Worm (Caenorhabditis elegans) whole organism, young adult: ENCODE results near the gene idpc-4.

ENCODE experiments used
- B0019.2 ChIP-seq: fragments of 200-800 bp; sonication (Bioruptor generic); conservative IDR thresholded peaks from 2 replicates; pipeline ENCODE4 v1.3.6; 2022; ENCODE audit warnings: missing genetic modification reagents, missing genetic modification characterization, missing compliant biosample characterization
- B0261.1 ChIP-seq: sonication (generic microtip); optimal IDR thresholded peaks from 2 replicates; lab custom pipeline; 2016; ENCODE audit warnings: mild to moderate bottlenecking, missing genetic modification characterization, moderate library complexity, missing compliant biosample characterization
- B0336.3 ChIP-seq: fragments of 200-800 bp; sonication (Bioruptor generic); IDR thresholded peaks from 2 replicates; pipeline ENCODE4 v1.3.6; 2022; ENCODE audit warnings: missing genetic modification characterization, missing compliant biosample characterization
- C06A6.2 ChIP-seq: fragments of 200-800 bp; sonication (Bioruptor generic); conservative IDR thresholded peaks from 2 replicates; pipeline ENCODE4 v1.3.6; 2022; ENCODE audit warnings: missing genetic modification characterization, missing compliant biosample characterization
- D2030.7 ChIP-seq: fragments of 200-800 bp; sonication (Bioruptor generic); IDR thresholded peaks from 2 replicates; pipeline ENCODE4 v1.3.6; 2022; ENCODE audit warnings: missing genetic modification reagents, missing genetic modification characterization, missing compliant biosample characterization
- F33H1.4 ChIP-seq: fragments of 200-800 bp; sonication (Bioruptor generic); IDR thresholded peaks from 2 replicates; pipeline ENCODE4 v1.3.6; 2022; ENCODE audit warnings: missing genetic modification reagents, missing genetic modification characterization, missing compliant biosample characterization
- F49E8.2 ChIP-seq: sonication (generic microtip); optimal IDR thresholded peaks from 3 replicates; lab custom pipeline; 2017; ENCODE audit warnings: missing genetic modification characterization, mild to moderate bottlenecking, missing compliant biosample characterization, antibody characterized with exemption, moderate library complexity; ENCODE audit not compliant: insufficient read depth
- F52B5.7 ChIP-seq: sonication (generic microtip); optimal IDR thresholded peaks from 2 replicates; lab custom pipeline; 2016; ENCODE audit warnings: mild to moderate bottlenecking, missing genetic modification characterization, missing compliant biosample characterization
- F57C9.4 ChIP-seq: sonication (generic microtip); optimal IDR thresholded peaks from 2 replicates; lab custom pipeline; 2017; ENCODE audit warnings: mild to moderate bottlenecking, missing genetic modification characterization, missing compliant biosample characterization
- K12H6.12 ChIP-seq: fragments of 200-800 bp; sonication (Bioruptor generic); optimal IDR thresholded peaks from 2 replicates; lab custom pipeline; 2018; ENCODE audit warnings: mild to moderate bottlenecking, missing genetic modification characterization, missing compliant biosample characterization
- T07F8.4 ChIP-seq: sonication (generic microtip); optimal IDR thresholded peaks from 2 replicates; lab custom pipeline; 2016; ENCODE audit warnings: mild to moderate bottlenecking, missing genetic modification characterization, moderate library complexity, missing compliant biosample characterization
- bed-2 ChIP-seq: fragments of 200-800 bp; sonication (Bioruptor generic); IDR thresholded peaks from 2 replicates; pipeline ENCODE4 v1.3.6; 2022; ENCODE audit warnings: missing genetic modification reagents, missing genetic modification characterization, missing compliant biosample characterization
- ccch-3 ChIP-seq: fragments of 200-800 bp; sonication (Bioruptor generic); optimal IDR thresholded peaks from 2 replicates; lab custom pipeline; 2018; ENCODE audit warnings: mild to moderate bottlenecking, missing genetic modification characterization, missing compliant biosample characterization
- ceh-100 ChIP-seq: fragments of 200-800 bp; sonication (Bioruptor generic); IDR thresholded peaks from 2 replicates; pipeline ENCODE4 v1.3.6; 2022; ENCODE audit warnings: missing genetic modification reagents, missing genetic modification characterization, missing compliant biosample characterization
- ceh-58 ChIP-seq: fragments of 200-800 bp; sonication (Bioruptor generic); IDR thresholded peaks from 2 replicates; pipeline ENCODE4 v1.3.6; 2022; ENCODE audit warnings: missing genetic modification characterization, missing compliant biosample characterization
- chd-7 ChIP-seq: sonication (generic microtip); optimal IDR thresholded peaks from 2 replicates; lab custom pipeline; 2016; ENCODE audit warnings: mild to moderate bottlenecking, missing genetic modification characterization, moderate library complexity, missing compliant biosample characterization
- egl-18 ChIP-seq: fragments of 200-800 bp; sonication (Bioruptor generic); IDR thresholded peaks from 2 replicates; pipeline ENCODE4 v1.3.6; 2022; ENCODE audit warnings: missing genetic modification reagents, missing genetic modification characterization, missing compliant biosample characterization
- egrh-3 ChIP-seq: fragments of 200-800 bp; sonication (Bioruptor generic); IDR thresholded peaks from 2 replicates; pipeline ENCODE4 v1.3.6; 2022; ENCODE audit warnings: missing genetic modification reagents, missing genetic modification characterization, missing compliant biosample characterization
- fkh-3 ChIP-seq: sonication (generic microtip); optimal IDR thresholded peaks from 2 replicates; lab custom pipeline; 2016; ENCODE audit warnings: mild to moderate bottlenecking, missing genetic modification characterization, missing compliant biosample characterization
- him-1 ChIP-seq: sonication (generic microtip); optimal IDR thresholded peaks from 2 replicates; lab custom pipeline; 2016; ENCODE audit warnings: missing genotype, missing genetic modification reagents, missing genetic modification characterization, missing compliant biosample characterization
- hlh-12 ChIP-seq: sonication (generic microtip); optimal IDR thresholded peaks from 2 replicates; lab custom pipeline; 2016; ENCODE audit warnings: missing genetic modification characterization, missing compliant biosample characterization
- hrde-1 ChIP-seq: sonication (generic microtip); optimal IDR thresholded peaks from 2 replicates; lab custom pipeline; 2016; ENCODE audit warnings: missing genetic modification characterization, mild to moderate bottlenecking, missing compliant biosample characterization, moderate library complexity, missing genotype, missing genetic modification reagents, borderline replicate concordance
- let-526 ChIP-seq: fragments of 200-800 bp; sonication (Bioruptor generic); IDR thresholded peaks from 2 replicates; pipeline ENCODE4 v1.3.6; 2022; ENCODE audit warnings: missing genetic modification reagents, missing genetic modification characterization, missing compliant biosample characterization
- let-607 ChIP-seq, 2 experiments: fragments of 200-800 bp in 1 of 2; sonication (Bioruptor generic) in 1 of 2; sonication (generic microtip) in 1 of 2; optimal IDR thresholded peaks; 2 replicates each; lab custom pipeline; 2016 to 2018; ENCODE audit warnings: mild to moderate bottlenecking in 2 of 2, missing compliant biosample characterization in 2 of 2, missing genetic modification characterization in 2 of 2, moderate library complexity in 2 of 2, missing genotype in 1 of 2
- lin-26 ChIP-seq: fragments of 200-800 bp; sonication (Bioruptor generic); IDR thresholded peaks from 2 replicates; pipeline ENCODE4 v1.3.6; 2022; ENCODE audit warnings: missing genetic modification reagents, missing genetic modification characterization, missing compliant biosample characterization
- lin-35 ChIP-seq, 3 experiments: fragments of 150-350 bp in 2 of 3; sonication (generic microtip) in 1 of 3; optimal IDR thresholded peaks; 2 replicates each; lab custom pipeline; 2014 to 2018; ENCODE audit warnings: missing biosample characterization in 3 of 3, missing genetic modification characterization in 3 of 3, missing genetic modification reagents in 3 of 3
- lin-40 ChIP-seq: sonication (generic microtip); optimal IDR thresholded peaks from 2 replicates; lab custom pipeline; 2016; ENCODE audit warnings: missing genetic modification characterization, mild to moderate bottlenecking, missing compliant biosample characterization, missing genotype, missing genetic modification reagents
- lin-54 ChIP-seq: fragments of 200-800 bp; sonication (Bioruptor generic); optimal IDR thresholded peaks from 2 replicates; lab custom pipeline; 2018; ENCODE audit warnings: mild to moderate bottlenecking, missing genetic modification characterization, missing compliant biosample characterization
- madf-10 ChIP-seq: sonication (generic microtip); optimal IDR thresholded peaks from 2 replicates; lab custom pipeline; 2016; ENCODE audit warnings: mild to moderate bottlenecking, missing genetic modification characterization, missing compliant biosample characterization
- mxl-1 ChIP-seq: sonication (generic microtip); optimal IDR thresholded peaks from 2 replicates; lab custom pipeline; 2016; ENCODE audit warnings: missing genetic modification characterization, missing compliant biosample characterization
- nfya-2 ChIP-seq: fragments of 200-800 bp; sonication (Bioruptor generic); IDR thresholded peaks from 2 replicates; pipeline ENCODE4 v1.3.6; 2022; ENCODE audit warnings: missing genetic modification reagents, missing genetic modification characterization, missing compliant biosample characterization
- nfyb-1 ChIP-seq: fragments of 200-800 bp; sonication (Bioruptor generic); IDR thresholded peaks from 2 replicates; pipeline ENCODE4 v1.3.6; 2022; ENCODE audit warnings: missing genetic modification reagents, missing genetic modification characterization, missing compliant biosample characterization
- nhr-120 ChIP-seq: fragments of 200-800 bp; sonication (Bioruptor generic); IDR thresholded peaks from 2 replicates; pipeline ENCODE4 v1.3.6; 2022; ENCODE audit warnings: missing genetic modification characterization, missing compliant biosample characterization
- pbrm-1 ChIP-seq: fragments of 200-800 bp; sonication (Bioruptor generic); IDR thresholded peaks from 2 replicates; pipeline ENCODE4 v1.3.6; 2022; ENCODE audit warnings: missing genetic modification reagents, missing genetic modification characterization, missing compliant biosample characterization
- rec-8 ChIP-seq, 2 experiments: sonication (generic microtip); optimal IDR thresholded peaks; 2 replicates each; lab custom pipeline; 2016; ENCODE audit warnings: mild to moderate bottlenecking in 2 of 2, missing genetic modification characterization in 2 of 2, missing genetic modification reagents in 2 of 2, missing genotype in 2 of 2, missing biosample characterization in 1 of 2, missing compliant biosample characterization in 1 of 2, moderate library complexity in 1 of 2
- repo-1 ChIP-seq: sonication (generic microtip); optimal IDR thresholded peaks from 2 replicates; lab custom pipeline; 2017; ENCODE audit warnings: mild to moderate bottlenecking, missing genetic modification characterization, missing compliant biosample characterization
- sdz-38 ChIP-seq: sonication (generic microtip); optimal IDR thresholded peaks from 2 replicates; lab custom pipeline; 2016; ENCODE audit warnings: missing genotype, missing genetic modification characterization, missing compliant biosample characterization
- snpc-1.3 ChIP-seq: sonication (generic microtip); optimal IDR thresholded peaks from 2 replicates; lab custom pipeline; 2017; ENCODE audit warnings: missing genetic modification characterization, mild to moderate bottlenecking, missing compliant biosample characterization, antibody characterized with exemption, moderate library complexity, missing genotype, missing genetic modification reagents; ENCODE audit not compliant: insufficient read depth
- somi-1 ChIP-seq: fragments of 200-800 bp; sonication (Bioruptor generic); optimal IDR thresholded peaks from 2 replicates; lab custom pipeline; 2018; ENCODE audit warnings: mild to moderate bottlenecking, missing genetic modification characterization, missing compliant biosample characterization
- tlf-1 ChIP-seq: fragments of 200-800 bp; sonication (Bioruptor generic); optimal IDR thresholded peaks from 2 replicates; lab custom pipeline; 2018; ENCODE audit warnings: mild to moderate bottlenecking, missing genetic modification characterization, missing compliant biosample characterization
- zfh-2 ChIP-seq: fragments of 200-800 bp; sonication (Bioruptor generic); conservative IDR thresholded peaks from 2 replicates; pipeline ENCODE4 v1.3.6; 2022; ENCODE audit warnings: missing genetic modification reagents, missing genetic modification characterization, missing compliant biosample characterization
- ztf-25 ChIP-seq: fragments of 200-800 bp; sonication (Bioruptor generic); IDR thresholded peaks from 2 replicates; pipeline ENCODE4 v1.3.6; 2022; ENCODE audit warnings: missing genetic modification reagents, missing genetic modification characterization, missing compliant biosample characterization
- ztf-28 ChIP-seq: fragments of 200-800 bp; sonication (Bioruptor generic); IDR thresholded peaks from 2 replicates; pipeline ENCODE4 v1.3.6; 2022; ENCODE audit warnings: missing genetic modification reagents, missing genetic modification characterization, missing compliant biosample characterization
- ztf-6 ChIP-seq: fragments of 200-800 bp; sonication (Bioruptor generic); IDR thresholded peaks from 2 replicates; pipeline ENCODE4 v1.3.6; 2022; ENCODE audit warnings: missing genetic modification reagents, missing genetic modification characterization, missing compliant biosample characterization

The idpc-4 gene

ce11 chrV:9616130-9616529 lies 9.1 kb upstream of the idpc-4 start:
- TF ChIP-seq zfh-2 (GFP tag; lab: Robert Waterston, UW) = peak; percentile 61
- TF ChIP-seq egrh-3 (GFP tag; lab: Robert Waterston, UW) = 0 out of 2 replicates have a peak, but pooled peaks have one; percentile 26
- TF ChIP-seq nfyb-1 = no peak
- TF ChIP-seq, all 124 proteins: peak for 2

- TF ChIP-seq rec-8 (tag; optimal IDR thresholded peaks at IDR 0.05; lab: Kevin White, UChicago) (no peak), C06A6.2 (GFP tag; lab: Robert Waterston, UW) (no peak), lin-54 (GFP tag; lab: Kevin White, UChicago) (no peak), F33H1.4 (no peak), ceh-100 (GFP tag; lab: Robert Waterston, UW) (no peak), F49E8.2 (no peak), madf-10 (tag; lab: Kevin White, UChicago) (no peak), hrde-1 (tag; lab: Kevin White, UChicago) (no peak), B0336.3 (GFP tag; lab: Robert Waterston, UW) (no peak), lin-26 (no peak), lin-35 (GFP tag; optimal IDR thresholded peaks at IDR 0.05; lab: Kevin White, UChicago) (no peak), bed-2 (GFP tag; lab: Robert Waterston, UW) (no peak), nfya-2 (GFP tag; lab: Robert Waterston, UW) (no peak), ztf-28 (GFP tag; lab: Robert Waterston, UW) (no peak)
Observed at ce11 chrV:9616687-9617086, 8.5 kb upstream of the idpc-4 start.

ce11 chrV:9618420-9618819 lies 6.8 kb upstream of the idpc-4 start:
- TF ChIP-seq somi-1 (GFP tag; lab: Kevin White, UChicago) (no peak), egrh-3 (GFP tag; lab: Robert Waterston, UW) (peak; percentile 92), F57C9.4 (tag; lab: Kevin White, UChicago) (no peak), F52B5.7 (tag; lab: Kevin White, UChicago) (peak; percentile 18), him-1 (tag; lab: Kevin White, UChicago) (no peak), nhr-120 (no peak), ztf-25 (GFP tag; lab: Robert Waterston, UW) (no peak), hlh-12 (no peak), let-607 (tag; optimal IDR thresholded peaks at IDR 0.05; lab: Kevin White, UChicago) (no peak), sdz-38 (tag; lab: Kevin White, UChicago) (no peak), B0019.2 (GFP tag; lab: Robert Waterston, UW) (no peak), D2030.7 (GFP tag; lab: Robert Waterston, UW) (no peak), ceh-58 (GFP tag; lab: Robert Waterston, UW) (no peak), tlf-1 (GFP tag; lab: Kevin White, UChicago) (no peak), B0261.1 (tag; lab: Kevin White, UChicago) (no peak), ztf-28 (GFP tag; lab: Robert Waterston, UW) (no peak), ccch-3 (GFP tag; lab: Kevin White, UChicago) (no peak), T07F8.4 (no peak), fkh-3 (tag; lab: Kevin White, UChicago) (no peak), ztf-6 (GFP tag; lab: Robert Waterston, UW) (no peak), snpc-1.3 (tag; lab: Kevin White, UChicago) (no peak), lin-40 (tag; lab: Kevin White, UChicago) (no peak), F33H1.4 (no peak), egl-18 (GFP tag; lab: Robert Waterston, UW) (0 out of 2 replicates have a peak, but pooled peaks have one; percentile 38), pbrm-1 (GFP tag; lab: Robert Waterston, UW) (no peak), chd-7 (tag; lab: Kevin White, UChicago) (peak; percentile 40), lin-26 (peak; percentile 53; the same call in 1 of the 2 replicates), K12H6.12 (tag; lab: Kevin White, UChicago) (no peak), repo-1 (tag; lab: Kevin White, UChicago) (no peak), let-526 (GFP tag; lab: Robert Waterston, UW) (no peak), mxl-1 (tag; lab: Kevin White, UChicago) (no peak), zfh-2 (GFP tag; lab: Robert Waterston, UW) (peak; percentile 96)
